Worm (Caenorhabditis elegans) whole organism, L4 larva: ENCODE data around the gene ram-2.

Experiments
- dve-1 ChIP-seq: sonication (generic microtip); optimal IDR thresholded peaks from 2 replicates; lab custom pipeline; 2017; ENCODE audit warnings: antibody characterized with exemption, mild to moderate bottlenecking, missing genetic modification characterization, missing compliant biosample characterization; ENCODE audit not compliant: insufficient read depth
- lir-3 ChIP-seq: sonication (generic microtip); optimal IDR thresholded peaks from 2 replicates; lab custom pipeline; 2016; ENCODE audit warnings: mild to moderate bottlenecking, missing genetic modification characterization, missing compliant biosample characterization
- mxl-2 ChIP-seq: fragments of 200-800 bp; sonication (Bioruptor generic); conservative IDR thresholded peaks from 2 replicates; pipeline ENCODE4 v1.3.6; 2022; ENCODE audit warnings: missing genetic modification reagents, missing genetic modification characterization, missing compliant biosample characterization
- nhr-28 ChIP-seq: fragments of 150-350 bp; optimal IDR thresholded peaks from 2 replicates; lab custom pipeline; 2014; ENCODE audit warnings: missing biosample characterization, missing genetic modification characterization
- nhr-76 ChIP-seq: fragments of 150-350 bp; optimal IDR thresholded peaks from 2 replicates; lab custom pipeline; 2014; ENCODE audit warnings: missing biosample characterization, missing genetic modification characterization
- pha-4 ChIP-seq, 2 experiments: fragments of 150-350 bp in 1 of 2; fragments of 200-800 bp in 1 of 2; sonication (Bioruptor generic) in 1 of 2; IDR thresholded peaks in 1 of 2; optimal IDR thresholded peaks in 1 of 2; 2 replicates each; pipeline versions ENCODE4 v1.3.6 to Lab custom; 2014 to 2022; ENCODE audit warnings: missing genetic modification characterization in 2 of 2, missing genetic modification reagents in 2 of 2, missing biosample characterization in 1 of 2, missing compliant biosample characterization in 1 of 2
- pqm-1 ChIP-seq: sonication (generic microtip); optimal IDR thresholded peaks from 2 replicates; lab custom pipeline; 2017; ENCODE audit warnings: missing biosample characterization, missing genetic modification characterization

- TF ChIP-seq mxl-2: no peak
- no peak for TF ChIP-seq dve-1 (tag; lab: Kevin White, UChicago)
- TF ChIP-seq nhr-76: no peak
- no peak for TF ChIP-seq lir-3
- TF ChIP-seq nhr-28 (tag; lab: Kevin White, UChicago): no peak
- no peak for TF ChIP-seq pqm-1 (tag; lab: Kevin White, UChicago)
- no peak for TF ChIP-seq pha-4 (GFP tag; IDR thresholded peaks at IDR 0.05; lab: Robert Waterston, UW)
- no peak for TF ChIP-seq pha-4 (tag; optimal IDR thresholded peaks at IDR 0.05; lab: Kevin White, UChicago)
Observed at ce11 chrII:11025566-11025965, 8.9 kb upstream of the ram-2 start, which contains the start of gene F33A8.7.
